Fruit fly (Drosophila melanogaster) whole organism: ENCODE measurements around the gene Fitm.

Experiments
- CG8478 ChIP-seq: fragments of >200 bp; optimal IDR thresholded peaks from 2 replicates; lab custom pipeline; 2018; ENCODE audit warnings: inconsistent platforms
- Dll ChIP-seq: fragments of >200 bp; optimal IDR thresholded peaks from 2 replicates; lab custom pipeline; 2017
- EcR ChIP-seq, 2 experiments: fragments of >200 bp; optimal IDR thresholded peaks; 2 replicates each; lab custom pipeline; 2017; ENCODE audit warnings: missing biosample characterization in 2 of 2, missing genetic modification characterization in 2 of 2, missing genetic modification reagents in 2 of 2
- pan ChIP-seq: fragments of >200 bp; optimal IDR thresholded peaks from 2 replicates; lab custom pipeline; 2017
- psq ChIP-seq: fragments of >200 bp; optimal IDR thresholded peaks from 2 replicates; lab custom pipeline; 2017
- usp ChIP-seq: fragments of >200 bp; optimal IDR thresholded peaks from 2 replicates; lab custom pipeline; 2017; ENCODE audit warnings: missing biosample characterization, missing genetic modification characterization, mixed read lengths

DNA sequence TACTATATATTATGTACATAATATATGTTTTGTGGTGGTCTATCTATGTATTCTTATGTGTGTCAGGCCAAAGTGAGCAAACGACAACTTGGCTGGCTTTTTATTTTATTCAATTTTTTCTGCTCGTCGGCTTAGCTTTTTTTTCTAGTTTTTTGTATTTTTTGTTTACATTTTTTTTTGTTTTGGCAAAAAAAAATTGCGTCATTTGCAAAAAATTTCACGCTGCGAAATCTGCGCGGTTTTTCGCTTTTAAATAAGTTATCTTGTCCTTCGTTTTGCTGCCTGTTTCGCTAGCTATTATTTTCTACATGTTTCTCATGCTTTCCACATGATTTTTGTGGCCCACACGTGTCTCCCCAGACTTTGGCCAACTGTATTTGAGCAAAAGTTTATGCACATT lies 26.6 kb upstream of the Fitm start:
- TF ChIP-seq psq (lab: Kevin White, UChicago) (no peak), pan (lab: Kevin White, UChicago) (no peak), Dll (lab: Kevin White, UChicago) (no peak), usp (no peak), CG8478 (lab: Kevin White, UChicago) (no peak), EcR (GFP tag; optimal IDR thresholded peaks at IDR 0.05; lab: Kevin White, UChicago) (no peak)
